Fruit fly (Drosophila melanogaster) whole organism, wandering third instar larva: Measurements from ENCODE around the gene CG13894.

ENCODE experiments used
- Abd-B ChIP-seq: fragments of >200 bp; optimal IDR thresholded peaks from 2 replicates; lab custom pipeline; 2017; ENCODE audit warnings: missing biosample characterization, missing genetic modification characterization
- CG32264 ChIP-seq: fragments of 200-800 bp; sonication (Bioruptor generic); optimal IDR thresholded peaks from 2 replicates; lab custom pipeline; 2016; ENCODE audit warnings: missing biosample characterization, missing genetic modification characterization
- CG9705 ChIP-seq: fragments of 200-800 bp; sonication (Bioruptor generic); optimal IDR thresholded peaks from 2 replicates; lab custom pipeline; 2018; ENCODE audit warnings: missing biosample characterization, mild to moderate bottlenecking, missing genetic modification characterization
- CrebA ChIP-seq: fragments of 200-800 bp; sonication (Bioruptor generic); optimal IDR thresholded peaks from 2 replicates; lab custom pipeline; 2016; ENCODE audit warnings: missing biosample characterization, mild to moderate bottlenecking, missing genetic modification characterization, borderline replicate concordance
- Dfd ChIP-seq: fragments of >200 bp; optimal IDR thresholded peaks from 2 replicates; lab custom pipeline; 2017; ENCODE audit warnings: missing biosample characterization, missing genetic modification characterization
- Dif ChIP-seq: fragments of 200-275, 200-300 bp; sonication (Bioruptor generic); optimal IDR thresholded peaks from 2 replicates; lab custom pipeline; 2018; ENCODE audit warnings: missing biosample characterization, missing genetic modification characterization; ENCODE audit not compliant: partially characterized antibody
- GATAd ChIP-seq: sonication (Bioruptor generic); optimal IDR thresholded peaks from 2 replicates; lab custom pipeline; 2016; ENCODE audit warnings: missing biosample characterization, missing genetic modification characterization
- HLH106 ChIP-seq: fragments of 200-800 bp; optimal IDR thresholded peaks from 3 replicates; lab custom pipeline; 2019; ENCODE audit warnings: missing biosample characterization, mild to moderate bottlenecking, missing genetic modification characterization, moderate library complexity
- Hnf4 ChIP-seq: fragments of 200-800 bp; sonication (Bioruptor generic); optimal IDR thresholded peaks from 2 replicates; lab custom pipeline; 2016; ENCODE audit warnings: missing biosample characterization, mild to moderate bottlenecking, missing genetic modification characterization
- Hr78 ChIP-seq: fragments of >200 bp; optimal IDR thresholded peaks from 2 replicates; lab custom pipeline; 2017; ENCODE audit warnings: missing biosample characterization, missing genetic modification characterization
- Hr83 ChIP-seq: fragments of 200-300 bp; sonication (Bioruptor generic); optimal IDR thresholded peaks from 2 replicates; lab custom pipeline; 2016; ENCODE audit warnings: missing biosample characterization, mild to moderate bottlenecking, missing genetic modification characterization, moderate library complexity; ENCODE audit not compliant: poor library complexity, severe bottlenecking
- Jra ChIP-seq: sonication (Bioruptor generic); optimal IDR thresholded peaks from 2 replicates; lab custom pipeline; 2016; ENCODE audit warnings: missing biosample characterization, missing genetic modification characterization
- Mio ChIP-seq: sonication (Bioruptor generic); optimal IDR thresholded peaks from 2 replicates; lab custom pipeline; 2016; ENCODE audit warnings: missing biosample characterization, missing genetic modification characterization
- Myc ChIP-seq: fragments of >200 bp; optimal IDR thresholded peaks from 2 replicates; lab custom pipeline; 2017
- N ChIP-seq: fragments of >200 bp; optimal IDR thresholded peaks from 2 replicates; lab custom pipeline; 2018; ENCODE audit warnings: missing biosample characterization, missing external identifiers, missing genetic modification characterization
- OdsH ChIP-seq: fragments of 200-800 bp; sonication (Bioruptor generic); optimal IDR thresholded peaks from 2 replicates; lab custom pipeline; 2016; ENCODE audit warnings: missing biosample characterization, mild to moderate bottlenecking, missing genetic modification characterization
- Rel ChIP-seq, 2 experiments: fragments of 200-800 bp; sonication (Bioruptor generic) in 1 of 2; optimal IDR thresholded peaks; 2 replicates in 1 of 2; 3 replicates in 1 of 2; lab custom pipeline; 2016 to 2019; ENCODE audit warnings: mild to moderate bottlenecking in 2 of 2, missing biosample characterization in 2 of 2, missing genetic modification characterization in 2 of 2, moderate library complexity in 1 of 2
- Sp1 ChIP-seq: fragments of 200-800 bp; sonication (Bioruptor generic); optimal IDR thresholded peaks from 3 replicates; lab custom pipeline; 2019; ENCODE audit warnings: missing biosample characterization, mild to moderate bottlenecking, missing genetic modification characterization, moderate library complexity
- Vsx2 ChIP-seq: fragments of 200-300, 225-300 bp; sonication (Bioruptor generic); optimal IDR thresholded peaks from 2 replicates; lab custom pipeline; 2018; ENCODE audit warnings: missing biosample characterization, missing genetic modification characterization; ENCODE audit not compliant: partially characterized antibody
- br ChIP-seq: fragments of 200-800 bp; sonication (Bioruptor generic); optimal IDR thresholded peaks from 2 replicates; lab custom pipeline; 2016; ENCODE audit warnings: missing biosample characterization, missing genetic modification characterization
- brk ChIP-seq: fragments of 200-800 bp; sonication (Bioruptor generic); optimal IDR thresholded peaks from 2 replicates; lab custom pipeline; 2016; ENCODE audit warnings: missing biosample characterization, mild to moderate bottlenecking, missing genetic modification characterization
- dl ChIP-seq, 2 experiments: fragments of 175-275, 200-275 bp in 1 of 2; fragments of 200-275 bp in 1 of 2; sonication (Bioruptor generic); optimal IDR thresholded peaks; lab custom pipeline; 2018; ENCODE audit warnings: mild to moderate bottlenecking in 2 of 2, missing biosample characterization in 2 of 2, missing genetic modification characterization in 2 of 2, moderate library complexity in 2 of 2; ENCODE audit not compliant: partially characterized antibody in 2 of 2, insufficient read depth in 1 of 2
- dmrt93B ChIP-seq: fragments of 200-800 bp; sonication (Bioruptor generic); optimal IDR thresholded peaks from 2 replicates; lab custom pipeline; 2018; ENCODE audit warnings: missing biosample characterization, mild to moderate bottlenecking, missing genetic modification characterization
- dsf ChIP-seq: sonication (Bioruptor generic); optimal IDR thresholded peaks from 2 replicates; lab custom pipeline; 2016; ENCODE audit warnings: missing biosample characterization, missing genetic modification characterization, borderline replicate concordance
- ey ChIP-seq: fragments of 200-800 bp; sonication (Bioruptor generic); optimal IDR thresholded peaks from 2 replicates; lab custom pipeline; 2016; ENCODE audit warnings: missing biosample characterization, missing genetic modification characterization
- foxo ChIP-seq, 2 experiments: fragments of 200-800 bp; sonication (Bioruptor generic); optimal IDR thresholded peaks; 2 replicates in 1 of 2; 3 replicates in 1 of 2; lab custom pipeline; 2016 to 2017; ENCODE audit warnings: missing biosample characterization in 2 of 2, missing genetic modification characterization in 2 of 2
- fru ChIP-seq: fragments of 200-800 bp; sonication (Bioruptor generic); optimal IDR thresholded peaks from 3 replicates; lab custom pipeline; 2016; ENCODE audit warnings: missing biosample characterization, mild to moderate bottlenecking, missing genetic modification characterization
- h ChIP-seq: fragments of 200-800 bp; sonication (Bioruptor generic); optimal IDR thresholded peaks from 3 replicates; lab custom pipeline; 2016; ENCODE audit warnings: missing biosample characterization, mild to moderate bottlenecking, missing genetic modification characterization
- jim ChIP-seq: fragments of 175-275, 200-325 bp; sonication (Bioruptor generic); optimal IDR thresholded peaks from 2 replicates; lab custom pipeline; 2016; ENCODE audit warnings: missing biosample characterization, mild to moderate bottlenecking, missing genetic modification characterization
- lola ChIP-seq: fragments of >200 bp; optimal IDR thresholded peaks from 2 replicates; lab custom pipeline; 2017; ENCODE audit warnings: missing biosample characterization, missing genetic modification characterization
- pan ChIP-seq: fragments of >200 bp; optimal IDR thresholded peaks from 2 replicates; lab custom pipeline; 2017
- psq ChIP-seq: fragments of 200-800 bp; sonication (Bioruptor generic); optimal IDR thresholded peaks from 3 replicates; lab custom pipeline; 2017; ENCODE audit warnings: missing biosample characterization, mild to moderate bottlenecking, missing genetic modification characterization, moderate library complexity
- rgr ChIP-seq: fragments of 200-800 bp; sonication (Bioruptor generic); optimal IDR thresholded peaks from 3 replicates; lab custom pipeline; 2016; ENCODE audit warnings: missing biosample characterization, mild to moderate bottlenecking, missing genetic modification characterization
- sage ChIP-seq: fragments of 200-800 bp; sonication (Bioruptor generic); optimal IDR thresholded peaks from 2 replicates; lab custom pipeline; 2016; ENCODE audit warnings: missing biosample characterization, mild to moderate bottlenecking, missing genetic modification characterization
- sv ChIP-seq: fragments of 200-800 bp; sonication (Bioruptor generic); optimal IDR thresholded peaks from 3 replicates; lab custom pipeline; 2016; ENCODE audit warnings: missing biosample characterization, missing genetic modification characterization
- tai ChIP-seq: sonication (Bioruptor generic); optimal IDR thresholded peaks from 2 replicates; lab custom pipeline; 2016; ENCODE audit warnings: missing biosample characterization, missing genetic modification characterization
- usp ChIP-seq: fragments of >200 bp; optimal IDR thresholded peaks from 2 replicates; lab custom pipeline; 2017; ENCODE audit warnings: missing biosample characterization, missing genetic modification characterization
- woc ChIP-seq: sonication (Bioruptor generic); optimal IDR thresholded peaks from 2 replicates; lab custom pipeline; 2016; ENCODE audit warnings: missing biosample characterization, mild to moderate bottlenecking, missing genetic modification characterization

CG13894 gene

DNA sequence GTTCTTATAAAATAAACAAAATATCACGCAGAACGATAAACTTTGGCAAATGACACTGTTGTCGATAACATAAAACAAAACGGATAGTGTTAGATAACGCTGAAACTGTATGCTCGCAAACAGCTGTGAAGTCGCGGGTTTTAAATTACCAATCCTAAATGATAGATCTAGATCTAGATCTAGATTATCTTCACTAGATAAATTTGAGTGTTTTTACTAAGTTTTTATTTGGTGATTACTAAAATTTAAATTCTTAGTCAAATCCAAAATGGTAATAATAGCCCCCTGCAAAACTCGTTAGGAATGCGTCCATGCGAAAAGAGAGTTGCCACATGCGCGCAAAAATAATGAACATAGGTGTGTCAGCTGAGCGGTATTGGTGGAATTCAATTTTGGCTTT, 44.9 kb downstream of the CG13894 start, which contains the start of the genes MED30 and Rev1:
Gene MED30 (minus strand): TSS at position 71 of the 400 bp plus-strand sequence.
Gene Rev1 (plus strand): TSS at position 345 of the 400 bp plus-strand sequence.
- TF ChIP-seq Sp1 (GFP tag; lab: Kevin White, UChicago) = peak; percentile 89
- TF ChIP-seq CrebA (GFP tag; lab: Kevin White, UChicago) = no peak
- TF ChIP-seq rgr (GFP tag; lab: Kevin White, UChicago) = peak; percentile 97
- TF ChIP-seq dsf (GFP tag; lab: Kevin White, UChicago) = peak; percentile 94
- TF ChIP-seq fru (GFP tag; lab: Kevin White, UChicago) = peak; percentile 97
- TF ChIP-seq sage (GFP tag; lab: Kevin White, UChicago) = peak; percentile 85
- peak; percentile 87 for TF ChIP-seq CG9705
- no peak for TF ChIP-seq usp (GFP tag; lab: Kevin White, UChicago)
- TF ChIP-seq Dfd (GFP tag; lab: Kevin White, UChicago) = no peak
- TF ChIP-seq Hr78 (GFP tag; lab: Kevin White, UChicago) = no peak
- TF ChIP-seq Vsx2 (GFP tag; lab: Kevin White, UChicago) = no peak
- no peak for TF ChIP-seq lola (GFP tag; lab: Kevin White, UChicago)
- TF ChIP-seq Dif (GFP tag; lab: Kevin White, UChicago) = no peak
- peak; percentile 92 for TF ChIP-seq CG32264 (GFP tag; lab: Kevin White, UChicago)
- peak; percentile 56 for TF ChIP-seq Rel (GFP tag; optimal IDR thresholded peaks at IDR 0.05; lab: Kevin White, UChicago)
- TF ChIP-seq Rel (tag; optimal IDR thresholded peaks at IDR 0.05; lab: Kevin White, UChicago) = peak; percentile 68
- TF ChIP-seq br (GFP tag; lab: Kevin White, UChicago) = peak; percentile 96
- TF ChIP-seq Mio (GFP tag; lab: Kevin White, UChicago) = peak; percentile 86
- peak; percentile 97 for TF ChIP-seq h (GFP tag; lab: Kevin White, UChicago)
- peak; percentile 68 to 98 for TF ChIP-seq foxo (GFP tag; optimal IDR thresholded peaks at IDR 0.05; lab: Kevin White, UChicago)
- TF ChIP-seq sv = peak; percentile 96
- peak; percentile 89 for TF ChIP-seq woc (GFP tag; lab: Kevin White, UChicago)
- TF ChIP-seq OdsH (GFP tag; lab: Kevin White, UChicago) = peak; percentile 96
- TF ChIP-seq Jra (GFP tag; lab: Kevin White, UChicago) = peak; percentile 97
- peak; percentile 98 for TF ChIP-seq Hnf4 (GFP tag; lab: Kevin White, UChicago)
- peak; percentile 83 for TF ChIP-seq GATAd (GFP tag; lab: Kevin White, UChicago)
- TF ChIP-seq dl (GFP tag; optimal IDR thresholded peaks at IDR 0.05; lab: Kevin White, UChicago; ENCODE audit: insufficient read depth in 1 of 2, partially characterized antibody in 2 of 2) = no peak
- TF ChIP-seq jim = peak; percentile 90
- no peak for TF ChIP-seq brk
- TF ChIP-seq Myc (lab: Kevin White, UChicago) = peak; percentile 24
- TF ChIP-seq N (GFP tag; lab: Kevin White, UChicago) = no peak
- peak; percentile 93 for TF ChIP-seq HLH106
- TF ChIP-seq ey (GFP tag; lab: Kevin White, UChicago) = peak; percentile 97
- no peak for TF ChIP-seq Abd-B (GFP tag; lab: Kevin White, UChicago)
- TF ChIP-seq Hr83 (GFP tag; lab: Kevin White, UChicago) = peak; percentile 96
- no peak for TF ChIP-seq tai (GFP tag; lab: Kevin White, UChicago)
- TF ChIP-seq pan (lab: Kevin White, UChicago) = no peak
- TF ChIP-seq dmrt93B (GFP tag; lab: Kevin White, UChicago) = peak; percentile 80
- peak; percentile 90 for TF ChIP-seq psq (GFP tag; lab: Kevin White, UChicago)

DNA sequence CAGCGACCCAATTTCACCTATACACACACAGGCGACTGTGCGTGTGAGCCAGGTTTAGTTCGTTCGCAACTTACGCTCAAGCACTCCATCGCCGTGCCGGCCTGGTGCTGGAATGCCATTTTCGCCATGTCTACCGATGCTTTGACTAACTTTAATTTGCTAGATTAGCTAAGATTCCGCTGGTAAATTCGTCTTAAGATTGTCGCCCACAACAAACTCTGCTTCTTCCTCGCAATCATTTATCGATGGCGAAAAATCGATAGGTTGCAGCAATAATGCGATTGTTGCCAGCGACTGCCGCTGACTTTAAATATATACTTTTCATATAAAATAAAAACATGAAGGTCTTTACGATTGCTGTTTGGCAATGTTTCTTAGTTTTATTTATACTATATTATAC, 46.3 kb downstream of the CG13894 start, which contains the start of gene CG3402:
Gene CG3402 (minus strand): TSS at position 245 of the 400 bp plus-strand sequence.
- TF ChIP-seq Vsx2 (GFP tag; lab: Kevin White, UChicago) = no peak
- TF ChIP-seq Hr83 (GFP tag; lab: Kevin White, UChicago) = no peak
- TF ChIP-seq Dif (GFP tag; lab: Kevin White, UChicago) = no peak
- TF ChIP-seq woc (GFP tag; lab: Kevin White, UChicago) = no peak
- no peak for TF ChIP-seq Sp1 (GFP tag; lab: Kevin White, UChicago)
- TF ChIP-seq fru (GFP tag; lab: Kevin White, UChicago) = no peak
- TF ChIP-seq, all 38 proteins: peak for 0
